Worm (Caenorhabditis elegans) whole organism, L3 larva: ENCODE results near the gene R09H10.5.
A peak's percentile ranks its signal among the peaks of the same experiment; 100 is the strongest.

Experiments used
- ZK546.5 ChIP-seq: sonication (generic microtip); optimal IDR thresholded peaks from 2 replicates; lab custom pipeline; 2017; ENCODE audit warnings: missing biosample characterization, missing genetic modification characterization
- aly-2 ChIP-seq: fragments of 150-350 bp; optimal IDR thresholded peaks from 2 replicates; lab custom pipeline; 2014; ENCODE audit warnings: missing biosample characterization, missing genetic modification characterization
- ama-1 ChIP-seq: fragments of 150-350 bp; optimal IDR thresholded peaks from 2 replicates; lab custom pipeline; 2018
- ceh-16 ChIP-seq: sonication (generic microtip); optimal IDR thresholded peaks from 2 replicates; lab custom pipeline; 2017; ENCODE audit warnings: missing biosample characterization, missing genetic modification characterization
- ceh-28 ChIP-seq: fragments of 150-350 bp; optimal IDR thresholded peaks from 2 replicates; lab custom pipeline; 2014; ENCODE audit warnings: missing biosample characterization, missing genetic modification reagents, missing genetic modification characterization
- daf-12 ChIP-seq: fragments of 150-350 bp; optimal IDR thresholded peaks from 2 replicates; lab custom pipeline; 2014; ENCODE audit warnings: missing biosample characterization, missing genetic modification reagents, missing genetic modification characterization
- elt-2 ChIP-seq: sonication (generic microtip); optimal IDR thresholded peaks from 2 replicates; lab custom pipeline; 2016; ENCODE audit warnings: missing genetic modification reagents, mild to moderate bottlenecking, missing genetic modification characterization, missing compliant biosample characterization
- eor-1 ChIP-seq, 2 experiments: fragments of 150-350 bp; optimal IDR thresholded peaks; 2 replicates each; lab custom pipeline; 2014 to 2018; ENCODE audit warnings: missing biosample characterization in 2 of 2, missing genetic modification characterization in 2 of 2
- fkh-10 ChIP-seq: sonication (generic microtip); optimal IDR thresholded peaks from 2 replicates; lab custom pipeline; 2017; ENCODE audit warnings: missing biosample characterization, missing genetic modification reagents, missing genetic modification characterization
- fos-1 ChIP-seq: fragments of 150-350 bp; optimal IDR thresholded peaks from 2 replicates; lab custom pipeline; 2014; ENCODE audit warnings: missing biosample characterization, missing genetic modification characterization
- hmg-11 ChIP-seq: sonication (generic microtip); optimal IDR thresholded peaks from 2 replicates; lab custom pipeline; 2016; ENCODE audit warnings: missing genetic modification characterization, missing compliant biosample characterization
- lin-15B ChIP-seq: fragments of 150-350 bp; optimal IDR thresholded peaks from 2 replicates; lab custom pipeline; 2014; ENCODE audit warnings: missing biosample characterization, missing genetic modification characterization
- lsy-12 ChIP-seq: sonication (generic microtip); optimal IDR thresholded peaks from 2 replicates; lab custom pipeline; 2016; ENCODE audit warnings: mild to moderate bottlenecking, missing genetic modification characterization, missing compliant biosample characterization
- mdl-1 ChIP-seq: fragments of 150-350 bp; optimal IDR thresholded peaks from 2 replicates; lab custom pipeline; 2014; ENCODE audit warnings: missing biosample characterization, missing genetic modification characterization
- mml-1 ChIP-seq: fragments of 150-350 bp; sonication (generic microtip); optimal IDR thresholded peaks from 3 replicates; lab custom pipeline; 2014; ENCODE audit warnings: missing biosample characterization, missing genetic modification characterization
- nfya-1 ChIP-seq: sonication (generic microtip); optimal IDR thresholded peaks from 2 replicates; lab custom pipeline; 2017; ENCODE audit warnings: missing genetic modification characterization, mild to moderate bottlenecking, missing compliant biosample characterization, antibody characterized with exemption, moderate library complexity; ENCODE audit not compliant: insufficient read depth
- nhr-11 ChIP-seq: fragments of 150-350 bp; optimal IDR thresholded peaks from 2 replicates; lab custom pipeline; 2014; ENCODE audit warnings: missing biosample characterization, missing genetic modification characterization
- nhr-12 ChIP-seq: fragments of 150-350 bp; optimal IDR thresholded peaks from 2 replicates; lab custom pipeline; 2014; ENCODE audit warnings: missing biosample characterization, missing genetic modification characterization
- nhr-23 ChIP-seq: fragments of 150-350 bp; optimal IDR thresholded peaks from 2 replicates; lab custom pipeline; 2014; ENCODE audit warnings: missing biosample characterization, missing genetic modification reagents, missing genetic modification characterization
- nhr-237 ChIP-seq: fragments of 150-350 bp; optimal IDR thresholded peaks from 2 replicates; lab custom pipeline; 2014; ENCODE audit warnings: missing biosample characterization, missing genetic modification characterization
- nhr-25 ChIP-seq: sonication (generic microtip); optimal IDR thresholded peaks from 2 replicates; lab custom pipeline; 2017; ENCODE audit warnings: missing biosample characterization, missing genetic modification characterization
- nhr-76 ChIP-seq: fragments of 150-350 bp; sonication (generic microtip); optimal IDR thresholded peaks from 5 replicates; lab custom pipeline; 2014; ENCODE audit warnings: missing biosample characterization, missing genetic modification characterization
- nhr-77 ChIP-seq: fragments of 150-350 bp; optimal IDR thresholded peaks from 2 replicates; lab custom pipeline; 2014; ENCODE audit warnings: missing biosample characterization, missing genetic modification characterization
- pha-4 ChIP-seq: fragments of 150-350 bp; optimal IDR thresholded peaks from 2 replicates; lab custom pipeline; 2014; ENCODE audit warnings: missing biosample characterization, missing genetic modification reagents, missing genetic modification characterization
- pqm-1 ChIP-seq: fragments of 150-350 bp; optimal IDR thresholded peaks from 2 replicates; lab custom pipeline; 2017; ENCODE audit warnings: missing biosample characterization, missing genetic modification characterization, inconsistent platforms
- sea-2 ChIP-seq: fragments of 150-350 bp; sonication (generic microtip); optimal IDR thresholded peaks from 4 replicates; lab custom pipeline; 2014; ENCODE audit warnings: missing biosample characterization, missing genetic modification reagents, missing genetic modification characterization
- skn-1 ChIP-seq: fragments of 150-350 bp; optimal IDR thresholded peaks from 2 replicates; lab custom pipeline; 2014; ENCODE audit warnings: missing biosample characterization, missing genetic modification characterization
- tbx-2 ChIP-seq: sonication (generic microtip); optimal IDR thresholded peaks from 2 replicates; lab custom pipeline; 2016; ENCODE audit warnings: mild to moderate bottlenecking, missing genetic modification characterization, missing compliant biosample characterization
- unc-62 ChIP-seq: fragments of 150-350 bp; sonication (generic microtip); optimal IDR thresholded peaks from 4 replicates; lab custom pipeline; 2014; ENCODE audit warnings: missing biosample characterization, missing genetic modification reagents, missing genetic modification characterization
- ztf-11 ChIP-seq: fragments of 150-350 bp; optimal IDR thresholded peaks from 2 replicates; lab custom pipeline; 2014; ENCODE audit warnings: missing biosample characterization, missing genetic modification characterization

R09H10.5 gene

DNA sequence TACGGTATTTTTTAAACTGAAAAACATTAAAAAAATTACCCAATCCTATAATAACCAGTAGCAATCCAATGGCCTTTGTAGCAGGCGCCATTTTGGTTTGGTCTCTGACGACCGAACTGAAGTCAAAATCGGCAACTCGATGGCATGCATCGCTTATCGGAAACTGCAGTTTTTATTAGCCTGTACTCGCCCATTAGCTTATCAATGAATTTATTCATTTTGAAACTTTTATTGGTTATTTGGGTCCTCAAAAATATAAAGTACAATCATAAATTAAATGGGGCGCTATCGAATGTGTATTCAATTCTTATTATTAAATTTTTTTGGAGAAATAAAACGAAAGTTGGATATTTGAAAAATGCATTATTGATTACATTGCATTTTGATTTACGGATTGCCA lies at the start of gene R09H10.5:
R09H10.5 (minus strand) TSS at position 106 of the 400 bp plus-strand sequence.
- TF ChIP-seq pqm-1 (tag; lab: Kevin White, UChicago): peak; percentile 78
- TF ChIP-seq elt-2: peak; percentile 80
- TF ChIP-seq nfya-1 (tag; lab: Kevin White, UChicago): no peak

- no peak for TF ChIP-seq eor-1 (tag; optimal IDR thresholded peaks at IDR 0.05; lab: Kevin White, UChicago)
- no peak for TF ChIP-seq tbx-2
- no peak for TF ChIP-seq aly-2 (tag; lab: Kevin White, UChicago)
- no peak for TF ChIP-seq ceh-28 (tag; lab: Kevin White, UChicago)
- no peak for TF ChIP-seq hmg-11 (tag; lab: Kevin White, UChicago)
- TF ChIP-seq sea-2 (GFP tag; lab: Kevin White, UChicago): no peak
- TF ChIP-seq nhr-23 (tag; lab: Kevin White, UChicago): no peak
- no peak for TF ChIP-seq nhr-12 (tag; lab: Kevin White, UChicago)
- TF ChIP-seq ama-1 (lab: Kevin White, UChicago): no peak
- TF ChIP-seq mml-1 (tag; lab: Kevin White, UChicago): no peak
- TF ChIP-seq, all 47 proteins: peak for 0
Observed at ce11 chrIV:10668561-10668960, 39.9 kb upstream of the R09H10.5 start.

DNA sequence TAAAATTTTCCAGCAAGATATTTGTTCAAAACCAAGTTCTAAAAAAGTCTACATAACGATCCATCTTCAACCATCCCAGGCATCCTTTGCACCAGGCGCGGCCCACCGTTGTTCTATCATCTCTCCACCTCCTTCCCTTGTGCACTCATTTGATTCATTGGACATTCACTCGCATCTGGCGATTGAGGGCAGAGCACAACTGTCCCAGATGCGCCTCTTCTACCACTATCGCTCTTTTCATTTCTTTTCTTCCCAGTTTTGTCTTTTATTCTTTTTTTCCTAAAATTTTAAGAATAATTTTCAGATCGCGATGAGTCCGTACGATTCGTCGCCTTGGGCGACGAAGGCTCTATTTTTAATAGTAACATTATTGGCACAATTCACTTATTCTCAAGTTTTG lies 37.9 kb upstream of the R09H10.5 start, which contains the start of gene epi-1:
epi-1 (plus strand) TSS at position 301 of the 400 bp plus-strand sequence.
- TF ChIP-seq elt-2 (no peak), nhr-77 (tag; lab: Kevin White, UChicago) (no peak), aly-2 (tag; lab: Kevin White, UChicago) (no peak), nhr-237 (no peak), ztf-11 (no peak), daf-12 (tag; lab: Kevin White, UChicago) (no peak), nhr-23 (tag; lab: Kevin White, UChicago) (no peak), pqm-1 (tag; lab: Kevin White, UChicago) (no peak), skn-1 (tag; lab: Kevin White, UChicago) (no peak), pha-4 (tag; lab: Kevin White, UChicago) (no peak), nfya-1 (tag; lab: Kevin White, UChicago) (no peak), nhr-11 (tag; lab: Kevin White, UChicago) (no peak), hmg-11 (tag; lab: Kevin White, UChicago) (no peak), ZK546.5 (tag; lab: Kevin White, UChicago) (no peak), mdl-1 (tag; lab: Kevin White, UChicago) (no peak), ama-1 (lab: Kevin White, UChicago) (no peak)

DNA sequence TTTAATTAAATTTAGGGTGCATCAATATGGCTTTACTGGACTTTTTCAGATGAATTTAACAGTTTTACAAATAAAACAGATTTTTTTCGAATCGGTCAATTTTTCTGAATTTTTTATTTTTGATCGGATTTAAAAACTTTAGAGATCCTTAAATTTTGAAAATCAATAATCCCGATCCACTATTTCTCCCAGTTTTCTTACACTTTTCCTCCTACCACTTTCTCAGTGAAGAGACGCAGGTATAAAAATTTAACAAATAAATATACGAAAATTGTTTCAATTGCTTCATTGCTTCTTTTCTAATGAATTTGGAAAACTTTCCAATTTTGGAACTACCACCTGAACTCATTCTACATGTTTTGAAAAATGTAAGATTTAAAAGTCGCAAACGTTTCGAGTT lies 35.5 kb upstream of the R09H10.5 start, which contains the start of gene K08C7.7:
K08C7.7 (plus strand) TSS at position 301 of the 400 bp plus-strand sequence.
- TF ChIP-seq eor-1 (tag; optimal IDR thresholded peaks at IDR 0.05; lab: Kevin White, UChicago): no peak
- TF ChIP-seq fkh-10 (GFP tag; lab: Kevin White, UChicago): no peak
- no peak for TF ChIP-seq lin-15B (tag; lab: Kevin White, UChicago)
- TF ChIP-seq nhr-25 (tag; lab: Kevin White, UChicago): no peak
- TF ChIP-seq aly-2 (tag; lab: Kevin White, UChicago): no peak
- TF ChIP-seq nhr-76: no peak
- TF ChIP-seq nhr-77 (tag; lab: Kevin White, UChicago): no peak
- no peak for TF ChIP-seq ceh-28 (tag; lab: Kevin White, UChicago)
- TF ChIP-seq ama-1 (lab: Kevin White, UChicago): no peak
- TF ChIP-seq nhr-23 (tag; lab: Kevin White, UChicago): no peak
- TF ChIP-seq nhr-12 (tag; lab: Kevin White, UChicago): no peak
- TF ChIP-seq pha-4 (tag; lab: Kevin White, UChicago): no peak
- TF ChIP-seq mdl-1 (tag; lab: Kevin White, UChicago): no peak
- no peak for TF ChIP-seq tbx-2
- no peak for TF ChIP-seq unc-62 (GFP tag; lab: Kevin White, UChicago)
- TF ChIP-seq ceh-16 (tag; lab: Kevin White, UChicago): no peak
- TF ChIP-seq, all 47 proteins: peak for 0

DNA sequence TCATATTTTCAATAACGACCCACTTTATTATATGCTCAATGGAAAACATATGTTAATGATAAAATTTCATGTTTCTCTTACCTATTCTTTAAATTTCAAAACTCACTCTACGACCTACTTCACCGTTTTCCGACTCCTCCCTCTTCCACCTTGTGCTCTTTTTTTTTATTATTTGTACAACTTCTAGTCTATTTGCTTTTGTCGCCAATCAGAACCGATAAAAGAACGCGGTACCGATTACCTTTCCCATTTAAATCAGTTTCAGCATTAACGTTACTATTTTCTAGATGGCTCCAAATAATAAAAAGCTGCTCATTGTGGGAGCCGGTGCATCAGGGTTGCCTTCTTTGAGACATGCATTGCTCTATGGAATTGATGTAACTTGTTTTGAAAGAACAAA lies 33.1 kb upstream of the R09H10.5 start, which contains the start of gene fmo-1:
fmo-1 (plus strand) TSS at position 98 of the 400 bp plus-strand sequence.
- TF ChIP-seq aly-2 (tag; lab: Kevin White, UChicago): no peak
- TF ChIP-seq pqm-1 (tag; lab: Kevin White, UChicago): peak; percentile 66
- peak; percentile 57 for TF ChIP-seq elt-2
- no peak for TF ChIP-seq eor-1 (tag; optimal IDR thresholded peaks at IDR 0.05; lab: Kevin White, UChicago)
- no peak for TF ChIP-seq fos-1

- TF ChIP-seq pqm-1 (tag; lab: Kevin White, UChicago) (peak; percentile 51), lsy-12 (tag; lab: Kevin White, UChicago) (no peak), daf-12 (tag; lab: Kevin White, UChicago) (no peak)
- TF ChIP-seq, all 47 proteins: peak for 1
Observed at ce11 chrIV:10661072-10661471, 32.4 kb upstream of the R09H10.5 start.
